Fruit fly (Drosophila melanogaster): ENCODE data around the gene CG9386.

- TF ChIP-seq CG34376 (GFP tag; optimal IDR thresholded peaks at IDR 0.05) (no peak), ara (GFP tag; IDR thresholded peaks at IDR 0.05) (no peak), ac (GFP tag; optimal IDR thresholded peaks at IDR 0.05) (no peak), lola (GFP tag; optimal IDR thresholded peaks at IDR 0.05) (no peak), CG17328 (GFP tag; IDR thresholded peaks at IDR 0.05) (no peak), Hand (GFP tag; optimal IDR thresholded peaks at IDR 0.05) (no peak), pzg (GFP tag; optimal IDR thresholded peaks at IDR 0.05) (no peak), E2f2 (GFP tag; IDR thresholded peaks at IDR 0.05) (no peak), CG10654 (GFP tag; optimal IDR thresholded peaks at IDR 0.05) (no peak), Mes4 (GFP tag; optimal IDR thresholded peaks at IDR 0.05) (no peak), CG14667 (GFP tag; IDR thresholded peaks at IDR 0.05) (no peak), Ets97D (GFP tag; optimal IDR thresholded peaks at IDR 0.05) (no peak), GATAe (GFP tag; conservative IDR thresholded peaks at IDR 0.05) (no peak)
These were observed 22.6 kb downstream of the CG9386 start, which contains the start of gene by for dm6 chr3R:9532437-9533180.

All from whole organism, embryonic.